Worm (Caenorhabditis elegans): Measurements from ENCODE around the gene eif-3.F.
A peak's percentile ranks its signal among the peaks of the same experiment; 100 is the strongest.

eif-3.F gene

ce11 chrII:9282787-9283186 is 48.7 kb upstream of the eif-3.F start (continued):
- no peak for TF ChIP-seq alr-1 (tag; optimal IDR thresholded peaks at IDR 0.05; ENCODE audit: borderline replicate concordance)
- TF ChIP-seq lsy-2 (tag; optimal IDR thresholded peaks at IDR 0.05), result peak; percentile 89 to 96
- peak; percentile 75 for TF ChIP-seq aly-2 (tag; optimal IDR thresholded peaks at IDR 0.05)
- peak; percentile 52 for TF ChIP-seq sox-4 (tag; optimal IDR thresholded peaks at IDR 0.05)
- peak; percentile 72 for TF ChIP-seq fos-1 (tag; optimal IDR thresholded peaks at IDR 0.05)
- peak; percentile 46 for TF ChIP-seq egl-13 (tag; optimal IDR thresholded peaks at IDR 0.05)
- no peak for TF ChIP-seq nhr-76 (tag; optimal IDR thresholded peaks at IDR 0.05)
- peak; percentile 92 for TF ChIP-seq nhr-47 (tag; optimal IDR thresholded peaks at IDR 0.05)
- TF ChIP-seq mef-2 (tag; optimal IDR thresholded peaks at IDR 0.05), result peak; percentile 57
- peak; percentile 76 for TF ChIP-seq ama-1 (optimal IDR thresholded peaks at IDR 0.05)
- TF ChIP-seq Y116A8C.19 (tag; optimal IDR thresholded peaks at IDR 0.05; ENCODE audit: borderline replicate concordance), result no peak
- TF ChIP-seq zag-1 (tag; optimal IDR thresholded peaks at IDR 0.05), result peak; percentile 38
- peak; percentile 89 for TF ChIP-seq C16A3.4 (tag; optimal IDR thresholded peaks at IDR 0.05)
- TF ChIP-seq sptf-1 (tag; optimal IDR thresholded peaks at IDR 0.05), result no peak
- peak; percentile 92 for TF ChIP-seq ztf-4 (tag; optimal IDR thresholded peaks at IDR 0.05)
- TF ChIP-seq xbp-1 (tag; optimal IDR thresholded peaks at IDR 0.05), result peak; percentile 88
- peak; percentile 62 for TF ChIP-seq nhr-11 (tag; optimal IDR thresholded peaks at IDR 0.05)
- peak; percentile 60 to 92 (median 75) for TF ChIP-seq ceh-82 (tag; optimal IDR thresholded peaks at IDR 0.05)
- peak; percentile 62 for TF ChIP-seq sup-37 (GFP tag; optimal IDR thresholded peaks at IDR 0.05)
- TF ChIP-seq pag-3 (tag; optimal IDR thresholded peaks at IDR 0.05; ENCODE audit: borderline replicate concordance, insufficient read depth), result peak; percentile 18
- TF ChIP-seq elt-2 (tag; optimal IDR thresholded peaks at IDR 0.05), result peak; percentile 77
- TF ChIP-seq nhr-20 (tag; optimal IDR thresholded peaks at IDR 0.05), result peak; percentile 98
- TF ChIP-seq lin-35 (GFP tag; optimal IDR thresholded peaks at IDR 0.05), result peak; percentile 83 to 87
- no peak for TF ChIP-seq hlh-4 (tag; optimal IDR thresholded peaks at IDR 0.05)
- peak; percentile 95 for TF ChIP-seq fkh-8 (tag; optimal IDR thresholded peaks at IDR 0.05)
- TF ChIP-seq mdl-1 (tag; optimal IDR thresholded peaks at IDR 0.05), result peak in 1 of 2 experiments; percentile 90
- peak; percentile 62 for TF ChIP-seq isw-1 (GFP tag; IDR thresholded peaks at IDR 0.05)
- no peak for TF ChIP-seq efl-3 (GFP tag; optimal IDR thresholded peaks at IDR 0.05)
- peak; percentile 92 for TF ChIP-seq jun-1 (tag; optimal IDR thresholded peaks at IDR 0.05)
- TF ChIP-seq blmp-1 (tag; optimal IDR thresholded peaks at IDR 0.05), result peak; percentile 75
- peak; percentile 96 for TF ChIP-seq nhr-85 (tag)
- no peak for TF ChIP-seq lin-39 (tag; optimal IDR thresholded peaks at IDR 0.05)
- peak; percentile 89 for TF ChIP-seq nhr-237 (tag; optimal IDR thresholded peaks at IDR 0.05)
- TF ChIP-seq rnt-1 (tag; optimal IDR thresholded peaks at IDR 0.05), result peak; percentile 89
- TF ChIP-seq vab-15 (tag; optimal IDR thresholded peaks at IDR 0.05), result no peak
- TF ChIP-seq nhr-90 (tag; optimal IDR thresholded peaks at IDR 0.05; ENCODE audit: poor library complexity), result peak; percentile 84
- no peak for TF ChIP-seq ets-5 (GFP tag; IDR thresholded peaks at IDR 0.05)
- peak; percentile 8 for TF ChIP-seq nhr-28 (tag; optimal IDR thresholded peaks at IDR 0.05)
- no peak for TF ChIP-seq ces-1 (GFP tag; optimal IDR thresholded peaks at IDR 0.05)
- peak; percentile 80 to 88 for TF ChIP-seq efl-1 (optimal IDR thresholded peaks at IDR 0.05)
- TF ChIP-seq efl-1 (GFP tag; optimal IDR thresholded peaks at IDR 0.05 in 1 of 2), result peak; percentile 52 to 88
- TF ChIP-seq aha-1 (tag; optimal IDR thresholded peaks at IDR 0.05), result peak; percentile 9
- peak; percentile 74; the same call in 1 of the 2 replicates for TF ChIP-seq mab-9 (GFP tag; IDR thresholded peaks at IDR 0.05)
- TF ChIP-seq lin-15B (tag; optimal IDR thresholded peaks at IDR 0.05), result no peak
- TF ChIP-seq ceh-90 (tag; optimal IDR thresholded peaks at IDR 0.05), result no peak
- peak; percentile 94 for TF ChIP-seq swsn-7 (tag; optimal IDR thresholded peaks at IDR 0.05)
- TF ChIP-seq nhr-84 (tag; optimal IDR thresholded peaks at IDR 0.05), result no peak
